Fruit fly (Drosophila melanogaster): ENCODE results near the gene ais.

The ais gene

DNA sequence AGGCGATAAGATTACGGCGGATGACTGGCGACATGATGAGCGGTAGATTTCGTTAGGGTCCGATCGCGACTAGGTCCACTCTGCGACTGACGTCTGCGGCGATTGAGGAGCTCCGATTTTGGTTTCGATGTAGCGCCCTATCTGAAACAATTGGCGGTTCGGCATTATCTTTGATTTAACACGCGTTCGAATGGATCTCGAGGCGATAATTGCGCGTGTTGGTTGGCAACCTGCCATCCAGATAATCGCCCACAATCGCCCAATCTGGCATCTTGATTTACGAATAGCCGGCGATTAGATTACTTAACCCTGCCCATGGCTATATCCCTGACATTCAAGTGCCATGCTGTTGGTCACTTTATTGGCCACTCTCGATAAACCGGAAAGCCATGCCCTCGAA, 50.2 kb downstream of the ais start (continued):
- TF ChIP-seq Hey (tag; optimal IDR thresholded peaks at IDR 0.05) (peak; percentile 91), lab (GFP tag; optimal IDR thresholded peaks at IDR 0.05) (peak; percentile 11), Hsf (GFP tag; optimal IDR thresholded peaks at IDR 0.05) (no peak), CG13624 (GFP tag; optimal IDR thresholded peaks at IDR 0.05) (no peak), CG8290 (GFP tag; optimal IDR thresholded peaks at IDR 0.05) (no peak), CG8290 (tag; optimal IDR thresholded peaks at IDR 0.05) (no peak), ap (GFP tag; IDR thresholded peaks at IDR 0.05) (no peak), CG3163 (GFP tag; optimal IDR thresholded peaks at IDR 0.05) (no peak), cwo (GFP tag; optimal IDR thresholded peaks at IDR 0.05) (peak; percentile 83), Nf-YC (tag; optimal IDR thresholded peaks at IDR 0.05) (no peak), maf-S (GFP tag; optimal IDR thresholded peaks at IDR 0.05) (no peak), Oaz (GFP tag; IDR thresholded peaks at IDR 0.05) (no peak), lov (optimal IDR thresholded peaks at IDR 0.05) (no peak), lov (GFP tag; IDR thresholded peaks at IDR 0.05) (no peak), zfh2 (GFP tag; optimal IDR thresholded peaks at IDR 0.05) (no peak), odd (GFP tag; optimal IDR thresholded peaks at IDR 0.05) (no peak), esg (GFP tag; conservative IDR thresholded peaks at IDR 0.05) (no peak), ewg (GFP tag; optimal IDR thresholded peaks at IDR 0.05) (no peak), Med (GFP tag) (peak; percentile 76), sr (GFP tag; IDR thresholded peaks at IDR 0.05) (no peak), CG10543 (GFP tag; optimal IDR thresholded peaks at IDR 0.05) (peak; percentile 53), CG13424 (tag; optimal IDR thresholded peaks at IDR 0.05) (no peak), GATAe (GFP tag; conservative IDR thresholded peaks at IDR 0.05) (peak; percentile 88), CG6683 (GFP tag; optimal IDR thresholded peaks at IDR 0.05) (no peak), CG16813 (GFP tag; IDR thresholded peaks at IDR 0.05; ENCODE audit: partially characterized antibody) (no peak), CG17568 (GFP tag; optimal IDR thresholded peaks at IDR 0.05) (no peak), onecut (GFP tag; IDR thresholded peaks at IDR 0.05) (no peak), slbo (GFP tag; IDR thresholded peaks at IDR 0.05) (no peak), Ptx1 (GFP tag; IDR thresholded peaks at IDR 0.05) (no peak), row (GFP tag; IDR thresholded peaks at IDR 0.05) (no peak), HLH4C (GFP tag; IDR thresholded peaks at IDR 0.05; ENCODE audit: partially characterized antibody) (no peak), CG6813 (GFP tag; optimal IDR thresholded peaks at IDR 0.05) (no peak), Oli (tag; optimal IDR thresholded peaks at IDR 0.05) (no peak), Awh (GFP tag; IDR thresholded peaks at IDR 0.05) (no peak), gcm2 (GFP tag; optimal IDR thresholded peaks at IDR 0.05) (no peak), CG15479 (GFP tag; optimal IDR thresholded peaks at IDR 0.05) (no peak), ind (GFP tag; optimal IDR thresholded peaks at IDR 0.05) (no peak), Sox102F (GFP tag; optimal IDR thresholded peaks at IDR 0.05) (no peak), CG3407 (GFP tag; optimal IDR thresholded peaks at IDR 0.05) (no peak), E2f1 (GFP tag; IDR thresholded peaks at IDR 0.05) (no peak), sisA (GFP tag; IDR thresholded peaks at IDR 0.05) (no peak), Sin3A (optimal IDR thresholded peaks at IDR 0.05) (no peak), CG13123 (GFP tag; optimal IDR thresholded peaks at IDR 0.05) (no peak), fd102C (GFP tag; optimal IDR thresholded peaks at IDR 0.05) (no peak), org-1 (GFP tag; optimal IDR thresholded peaks at IDR 0.05) (no peak), nmo (GFP tag; optimal IDR thresholded peaks at IDR 0.05) (no peak), dm (GFP tag; optimal IDR thresholded peaks at IDR 0.05) (no peak), mirr (GFP tag; optimal IDR thresholded peaks at IDR 0.05) (peak; percentile 86), kay (GFP tag; optimal IDR thresholded peaks at IDR 0.05) (no peak), ro (GFP tag; IDR thresholded peaks at IDR 0.05) (no peak), gfzf (GFP tag; optimal IDR thresholded peaks at IDR 0.05) (no peak), Trl (optimal IDR thresholded peaks at IDR 0.05) (no peak), Trl (GFP tag; optimal IDR thresholded peaks at IDR 0.05) (no peak), CG8765 (GFP tag; IDR thresholded peaks at IDR 0.05) (no peak)

Data from whole organism, embryonic.